Fruit fly (Drosophila melanogaster): ENCODE data around the gene CG3213.

DNA sequence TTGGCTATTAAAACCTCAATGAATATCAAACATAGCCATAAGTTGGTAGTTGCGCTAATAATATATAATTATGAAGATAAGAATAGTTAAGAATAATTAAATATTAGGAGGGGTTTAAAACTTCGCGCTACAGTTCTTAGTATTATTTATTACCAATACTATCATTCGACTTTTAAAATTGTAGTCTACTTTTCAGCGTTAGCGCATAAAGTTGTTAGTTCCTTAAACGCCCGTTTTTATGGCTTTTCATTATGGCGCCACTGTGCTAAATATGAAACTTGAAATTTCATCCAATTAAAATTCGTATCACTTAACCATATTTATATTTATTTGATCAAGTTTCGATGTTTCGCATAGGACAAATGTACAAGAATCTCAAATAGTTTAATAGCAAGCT lies 39.0 kb downstream of the CG3213 start:
- TF ChIP-seq CrebA (GFP tag; optimal IDR thresholded peaks at IDR 0.05; ENCODE audit: borderline replicate concordance) (no peak), tai (GFP tag; optimal IDR thresholded peaks at IDR 0.05) (no peak), CG32264 (GFP tag; optimal IDR thresholded peaks at IDR 0.05) (no peak), Hr83 (GFP tag; optimal IDR thresholded peaks at IDR 0.05; ENCODE audit: poor library complexity, severe bottlenecking) (no peak), fru (GFP tag; optimal IDR thresholded peaks at IDR 0.05) (no peak), Rel (GFP tag; optimal IDR thresholded peaks at IDR 0.05) (no peak), Rel (tag; optimal IDR thresholded peaks at IDR 0.05) (no peak), dsf (GFP tag; optimal IDR thresholded peaks at IDR 0.05; ENCODE audit: borderline replicate concordance) (no peak), N (GFP tag; optimal IDR thresholded peaks at IDR 0.05) (no peak)

Data from whole organism, wandering third instar larva.